Worm (Caenorhabditis elegans) whole organism, midembryonic: ENCODE results near the gene apt-9.

Experiments used
- T22C8.4 ChIP-seq: fragments of 200-800 bp; sonication (Bioruptor generic); IDR thresholded peaks from 2 replicates; pipeline ENCODE4 v1.3.6; 2022; ENCODE audit warnings: missing genetic modification characterization, missing compliant biosample characterization
- cog-1 ChIP-seq: sonication (generic microtip); optimal IDR thresholded peaks from 2 replicates; lab custom pipeline; 2016; ENCODE audit warnings: missing genetic modification characterization, missing compliant biosample characterization
- flt-1 ChIP-seq: fragments of 200-800 bp; sonication (Bioruptor generic); IDR thresholded peaks from 2 replicates; pipeline ENCODE4 v1.3.6; 2022; ENCODE audit warnings: missing genetic modification characterization, missing compliant biosample characterization
- klf-2 ChIP-seq: fragments of 200-800 bp; sonication (Bioruptor generic); conservative IDR thresholded peaks from 2 replicates; pipeline ENCODE4 v1.3.6; 2022; ENCODE audit warnings: missing genetic modification reagents, missing genetic modification characterization, missing compliant biosample characterization
- med-1 ChIP-seq: sonication (generic microtip); optimal IDR thresholded peaks from 2 replicates; lab custom pipeline; 2017; ENCODE audit warnings: missing genetic modification characterization, mild to moderate bottlenecking, missing compliant biosample characterization, antibody characterized with exemption, missing genetic modification reagents; ENCODE audit not compliant: insufficient read depth
- ref-1 ChIP-seq: fragments of 200-800 bp; sonication (Bioruptor generic); conservative IDR thresholded peaks from 2 replicates; pipeline ENCODE4 v1.3.6; 2022; ENCODE audit warnings: missing genetic modification reagents, missing genetic modification characterization, missing compliant biosample characterization
- tab-1 ChIP-seq: fragments of 200-800 bp; sonication (Bioruptor generic); IDR thresholded peaks from 2 replicates; pipeline ENCODE4 v1.3.6; 2022; ENCODE audit warnings: missing genetic modification characterization, missing compliant biosample characterization
- ztf-23 ChIP-seq: fragments of 200-800 bp; sonication (Bioruptor generic); IDR thresholded peaks from 2 replicates; pipeline ENCODE4 v1.3.6; 2022; ENCODE audit warnings: missing genetic modification reagents, missing genetic modification characterization, missing compliant biosample characterization
- ztf-29 ChIP-seq: fragments of 200-800 bp; sonication (Bioruptor generic); IDR thresholded peaks from 2 replicates; pipeline ENCODE4 v1.3.6; 2022; ENCODE audit warnings: missing genetic modification reagents, missing genetic modification characterization, missing compliant biosample characterization

- TF ChIP-seq tab-1 (GFP tag; lab: Robert Waterston, UW) (no peak), cog-1 (no peak), med-1 (GFP tag; lab: Kevin White, UChicago) (no peak), ztf-23 (GFP tag; lab: Robert Waterston, UW) (no peak), ref-1 (no peak), ztf-29 (GFP tag; lab: Robert Waterston, UW) (no peak), flt-1 (GFP tag; lab: Robert Waterston, UW) (no peak), klf-2 (no peak), T22C8.4 (GFP tag; lab: Robert Waterston, UW) (no peak)
Observed at ce11 chrX:11032412-11032811, 35.9 kb upstream of the apt-9 start.
